Comparison of ENCODE assay signal across 1 fruit fly cellular context in genomic region chr3R:29802753-29803313, dm6.
A peak's percentile ranks its signal among the peaks of the same experiment; 100 is the strongest.
TF ChIP-seq lines count a peak whose summit lies in the region.

Etfb (minus strand) TSS chr3R:29802945.
CG7789 (plus strand) TSS chr3R:29803196.

TF ChIP-seq in whole organism, embryonic, 481 proteins besides CTCF, POLR2A, EP300 and RAD21 (continued from another document):
- peak; percentile 67 to 96 for TF ChIP-seq bsh (GFP tag; optimal IDR thresholded peaks at IDR 0.05; lab: Kevin White, UChicago)
- no peak for TF ChIP-seq CG2678 (tag; optimal IDR thresholded peaks at IDR 0.05; lab: Kevin White, UChicago)
- no peak for TF ChIP-seq nerfin-1 (tag; optimal IDR thresholded peaks at IDR 0.05; lab: Kevin White, UChicago)
- peak; percentile 89 for TF ChIP-seq Dll (GFP tag; IDR thresholded peaks at IDR 0.05; lab: Robert Waterston, UW; ENCODE audit: partially characterized antibody)
- peak; percentile 67 for TF ChIP-seq HLH3B (GFP tag; IDR thresholded peaks at IDR 0.05; lab: Robert Waterston, UW)
- TF ChIP-seq CG6654 (GFP tag; optimal IDR thresholded peaks at IDR 0.05; lab: Kevin White, UChicago) = peak; percentile 21
- peak; percentile 6 for TF ChIP-seq tup (GFP tag; optimal IDR thresholded peaks at IDR 0.05; lab: Kevin White, UChicago)
- peak; percentile 24 for TF ChIP-seq CG4854 (GFP tag; optimal IDR thresholded peaks at IDR 0.05; lab: Kevin White, UChicago)
- peak; percentile 36 for TF ChIP-seq CG8924 (tag; optimal IDR thresholded peaks at IDR 0.05; lab: Kevin White, UChicago)
- peak; percentile 71 for TF ChIP-seq phol (tag; optimal IDR thresholded peaks at IDR 0.05; lab: Kevin White, UChicago)
- TF ChIP-seq CG18599 (GFP tag; optimal IDR thresholded peaks at IDR 0.05; lab: Kevin White, UChicago) = peak; percentile 36
- TF ChIP-seq Ets65A (GFP tag; lab: Kevin White, UChicago) = peak; percentile 95
- TF ChIP-seq HLH54F (GFP tag; optimal IDR thresholded peaks at IDR 0.05; lab: Kevin White, UChicago) = peak; percentile 84
- peak; percentile 52 for TF ChIP-seq Side (GFP tag; optimal IDR thresholded peaks at IDR 0.05; lab: Kevin White, UChicago)
- no peak for TF ChIP-seq CG15073 (GFP tag; optimal IDR thresholded peaks at IDR 0.05; lab: Kevin White, UChicago)
- peak; percentile 70 for TF ChIP-seq mirr (GFP tag; optimal IDR thresholded peaks at IDR 0.05; lab: Kevin White, UChicago)
- TF ChIP-seq slp2 (GFP tag; optimal IDR thresholded peaks at IDR 0.05; lab: Kevin White, UChicago) = no peak
- no peak for TF ChIP-seq MTF-1 (GFP tag; optimal IDR thresholded peaks at IDR 0.05; lab: Kevin White, UChicago; ENCODE audit: borderline replicate concordance)
- no peak for TF ChIP-seq zen (tag; optimal IDR thresholded peaks at IDR 0.05; lab: Kevin White, UChicago)
- TF ChIP-seq CG2199 (GFP tag; IDR thresholded peaks at IDR 0.05; lab: Robert Waterston, UW) = no peak
- no peak for TF ChIP-seq cwo (GFP tag; optimal IDR thresholded peaks at IDR 0.05; lab: Kevin White, UChicago)
- TF ChIP-seq CG11085 (GFP tag; IDR thresholded peaks at IDR 0.05; lab: Robert Waterston, UW) = peak; percentile 74; the same call in 1 of the 2 replicates
- TF ChIP-seq CkIIα-i1 (GFP tag; IDR thresholded peaks at IDR 0.05; lab: Robert Waterston, UW) = no peak
- peak; percentile 92 for TF ChIP-seq Drgx (GFP tag; IDR thresholded peaks at IDR 0.05; lab: Robert Waterston, UW)
- peak; percentile 62 for TF ChIP-seq Oaz (GFP tag; IDR thresholded peaks at IDR 0.05; lab: Robert Waterston, UW)
- no peak for TF ChIP-seq CG17568 (GFP tag; optimal IDR thresholded peaks at IDR 0.05; lab: Kevin White, UChicago)
- no peak for TF ChIP-seq CG10147 (GFP tag; optimal IDR thresholded peaks at IDR 0.05; lab: Kevin White, UChicago)
- no peak for TF ChIP-seq yki (optimal IDR thresholded peaks at IDR 0.05; lab: Kevin White, UChicago)
- peak; percentile 83 for TF ChIP-seq Doc3 (GFP tag; IDR thresholded peaks at IDR 0.05; lab: Robert Waterston, UW; ENCODE audit: partially characterized antibody)
- peak; percentile 56; the same call in 2 of the 3 replicates for TF ChIP-seq CG7357 (GFP tag; IDR thresholded peaks at IDR 0.05; lab: Robert Waterston, UW)
- peak; percentile 61 for TF ChIP-seq CG3995 (GFP tag; optimal IDR thresholded peaks at IDR 0.05; lab: Kevin White, UChicago)
- TF ChIP-seq Dp (GFP tag; optimal IDR thresholded peaks at IDR 0.05; lab: Kevin White, UChicago) = peak; percentile 56
- peak; percentile 78 for TF ChIP-seq CG10366 (GFP tag; IDR thresholded peaks at IDR 0.05; lab: Robert Waterston, UW)
- no peak for TF ChIP-seq CG8290 (GFP tag; optimal IDR thresholded peaks at IDR 0.05; lab: Kevin White, UChicago)
- TF ChIP-seq CG8290 (tag; optimal IDR thresholded peaks at IDR 0.05; lab: Kevin White, UChicago) = peak in 1 of 2 experiments; percentile 4
- peak; percentile 65 for TF ChIP-seq Optix (GFP tag; IDR thresholded peaks at IDR 0.05; lab: Robert Waterston, UW)
- TF ChIP-seq CG6689 (GFP tag; IDR thresholded peaks at IDR 0.05; lab: Robert Waterston, UW) = peak; percentile 73
